Worm (Caenorhabditis elegans) whole organism, L4 larva: Measurements from ENCODE around the gene eif-3.K.

Experiments
- F44E2.7 ChIP-seq: fragments of 200-800 bp; sonication (Bioruptor generic); IDR thresholded peaks from 2 replicates; pipeline ENCODE4 v2.1.2; 2022; ENCODE audit warnings: missing genetic modification characterization, missing compliant biosample characterization
- F49E8.2 ChIP-seq: sonication (generic microtip); optimal IDR thresholded peaks from 2 replicates; lab custom pipeline; 2016; ENCODE audit warnings: missing compliant biosample characterization, mild to moderate bottlenecking, missing genetic modification characterization, borderline replicate concordance
- R02D3.7 ChIP-seq: fragments of 150-350 bp; sonication (generic microtip); optimal IDR thresholded peaks from 3 replicates; lab custom pipeline; 2014; ENCODE audit warnings: missing biosample characterization, missing genetic modification characterization
- T20F7.1 ChIP-seq: fragments of 200-800 bp; sonication (Bioruptor generic); optimal IDR thresholded peaks from 2 replicates; lab custom pipeline; 2018; ENCODE audit warnings: mild to moderate bottlenecking, missing genetic modification characterization, missing compliant biosample characterization
- Y105C5A.15 ChIP-seq: fragments of 200-800 bp; sonication (Bioruptor generic); IDR thresholded peaks from 2 replicates; pipeline ENCODE4 v1.3.6; 2022; ENCODE audit warnings: missing genetic modification characterization, missing compliant biosample characterization
- Y48G9A.11 ChIP-seq: fragments of 200-800 bp; sonication (Bioruptor generic); IDR thresholded peaks from 2 replicates; pipeline ENCODE4 v1.3.6; 2022; ENCODE audit warnings: missing genetic modification reagents, missing genetic modification characterization, missing compliant biosample characterization
- Y5F2A.4 ChIP-seq: fragments of 200-800 bp; sonication (Bioruptor generic); optimal IDR thresholded peaks from 2 replicates; lab custom pipeline; 2018; ENCODE audit warnings: mild to moderate bottlenecking, missing genetic modification characterization, missing compliant biosample characterization
- ama-1 ChIP-seq: fragments of 150-350 bp; optimal IDR thresholded peaks from 2 replicates; lab custom pipeline; 2014; ENCODE audit warnings: inconsistent platforms, mixed read lengths
- ceh-28 ChIP-seq: fragments of 150-350 bp; optimal IDR thresholded peaks from 2 replicates; lab custom pipeline; 2014; ENCODE audit warnings: missing biosample characterization, missing genetic modification reagents, missing genetic modification characterization
- ceh-32 ChIP-seq: sonication (generic microtip); optimal IDR thresholded peaks from 2 replicates; lab custom pipeline; 2016; ENCODE audit warnings: mild to moderate bottlenecking, missing genetic modification characterization, missing compliant biosample characterization; ENCODE audit not compliant: poor library complexity
- ceh-62 ChIP-seq: sonication (generic microtip); optimal IDR thresholded peaks from 2 replicates; lab custom pipeline; 2017; ENCODE audit warnings: missing biosample characterization, missing genetic modification characterization
- ces-1 ChIP-seq: fragments of 150-350 bp; sonication (generic microtip); optimal IDR thresholded peaks from 4 replicates; lab custom pipeline; 2014; ENCODE audit warnings: missing biosample characterization, missing genetic modification reagents, missing genetic modification characterization
- ctbp-1 ChIP-seq: fragments of 200-800 bp; sonication (Bioruptor generic); IDR thresholded peaks from 2 replicates; pipeline ENCODE4 v1.3.6; 2022; ENCODE audit warnings: missing genetic modification reagents, missing genetic modification characterization, missing compliant biosample characterization
- daf-16 ChIP-seq, 3 experiments: sonication (generic microtip); optimal IDR thresholded peaks; 2 replicates each; lab custom pipeline; 2016 to 2017; ENCODE audit warnings: missing genetic modification characterization in 3 of 3, missing genetic modification reagents in 3 of 3, mild to moderate bottlenecking in 2 of 3, missing compliant biosample characterization in 2 of 3, missing biosample characterization in 1 of 3, moderate library complexity in 1 of 3
- daf-19 ChIP-seq: fragments of 200-800 bp; sonication (Bioruptor generic); conservative IDR thresholded peaks from 2 replicates; pipeline ENCODE4 v1.3.6; 2022; ENCODE audit warnings: missing genetic modification characterization, missing compliant biosample characterization
- daf-8 ChIP-seq: fragments of 200-800 bp; sonication (Bioruptor generic); IDR thresholded peaks from 2 replicates; pipeline ENCODE4 v1.3.6; 2022; ENCODE audit warnings: missing genetic modification characterization, missing compliant biosample characterization
- dmd-8 ChIP-seq: fragments of 200-800 bp; sonication (Bioruptor generic); IDR thresholded peaks from 2 replicates; pipeline ENCODE4 v1.3.6; 2022; ENCODE audit warnings: missing genetic modification characterization, missing compliant biosample characterization
- dmd-9 ChIP-seq: fragments of 200-800 bp; sonication (Bioruptor generic); IDR thresholded peaks from 2 replicates; pipeline ENCODE4 v1.3.6; 2022; ENCODE audit warnings: missing genetic modification reagents, missing genetic modification characterization, missing compliant biosample characterization
- dpl-1 ChIP-seq: fragments of 150-350 bp; optimal IDR thresholded peaks from 2 replicates; lab custom pipeline; 2014; ENCODE audit warnings: missing biosample characterization, missing genetic modification reagents, missing genetic modification characterization
- duxl-1 ChIP-seq: sonication (generic microtip); optimal IDR thresholded peaks from 2 replicates; lab custom pipeline; 2016; ENCODE audit warnings: mild to moderate bottlenecking, missing genetic modification characterization, moderate library complexity, missing compliant biosample characterization; ENCODE audit not compliant: poor library complexity
- egl-27 ChIP-seq: sonication (generic microtip); optimal IDR thresholded peaks from 3 replicates; lab custom pipeline; 2017; ENCODE audit warnings: missing biosample characterization, missing genetic modification reagents, missing genetic modification characterization
- egl-43 ChIP-seq: fragments of 200-800 bp; sonication (Bioruptor generic); IDR thresholded peaks from 2 replicates; pipeline ENCODE4 v1.3.6; 2022; ENCODE audit warnings: missing genetic modification reagents, missing genetic modification characterization, missing compliant biosample characterization
- fos-1 ChIP-seq: fragments of 150-350 bp; optimal IDR thresholded peaks from 2 replicates; lab custom pipeline; 2014; ENCODE audit warnings: missing biosample characterization, missing genetic modification characterization
- hlh-11 ChIP-seq: fragments of 200-800 bp; sonication (Bioruptor generic); optimal IDR thresholded peaks from 2 replicates; lab custom pipeline; 2018; ENCODE audit warnings: mild to moderate bottlenecking, missing genetic modification characterization, missing compliant biosample characterization
- hlh-30 ChIP-seq: sonication (generic microtip); optimal IDR thresholded peaks from 2 replicates; lab custom pipeline; 2017; ENCODE audit warnings: antibody characterized with exemption, mild to moderate bottlenecking, missing genetic modification characterization, missing compliant biosample characterization; ENCODE audit not compliant: insufficient read depth
- jun-1 ChIP-seq: fragments of 150-350 bp; optimal IDR thresholded peaks from 2 replicates; lab custom pipeline; 2014; ENCODE audit warnings: missing biosample characterization, missing genetic modification reagents, missing genetic modification characterization
- lim-7 ChIP-seq: fragments of 200-800 bp; sonication (Bioruptor generic); IDR thresholded peaks from 2 replicates; pipeline ENCODE4 v1.3.6; 2022; ENCODE audit warnings: missing genetic modification characterization, missing compliant biosample characterization
- lin-29 ChIP-seq: fragments of 200-800 bp; sonication (Bioruptor generic); IDR thresholded peaks from 2 replicates; pipeline ENCODE4 v1.3.6; 2022; ENCODE audit warnings: missing genetic modification reagents, missing genetic modification characterization, missing compliant biosample characterization
- lin-38 ChIP-seq: fragments of 200-800 bp; sonication (Bioruptor generic); IDR thresholded peaks from 2 replicates; pipeline ENCODE4 v1.3.6; 2022; ENCODE audit warnings: missing genetic modification reagents, missing genetic modification characterization, missing compliant biosample characterization
- lin-39 ChIP-seq: fragments of 150-350 bp; optimal IDR thresholded peaks from 2 replicates; lab custom pipeline; 2014; ENCODE audit warnings: missing biosample characterization, missing genetic modification reagents, missing genetic modification characterization
- lsy-2 ChIP-seq, 2 experiments: fragments of 150-350 bp in 1 of 2; sonication (generic microtip) in 1 of 2; optimal IDR thresholded peaks; 2 replicates each; lab custom pipeline; 2014 to 2017; ENCODE audit warnings: missing biosample characterization in 2 of 2, missing genetic modification characterization in 2 of 2
- mdl-1 ChIP-seq, 2 experiments: fragments of 150-350 bp in 1 of 2; sonication (generic microtip) in 1 of 2; optimal IDR thresholded peaks; 2 replicates each; lab custom pipeline; 2014 to 2017; ENCODE audit warnings: missing biosample characterization in 2 of 2, missing genetic modification characterization in 2 of 2
- mep-1 ChIP-seq: fragments of 150-350 bp; sonication (generic microtip); optimal IDR thresholded peaks from 3 replicates; lab custom pipeline; 2014; ENCODE audit warnings: missing biosample characterization, missing genetic modification characterization
- nhr-10 ChIP-seq: fragments of 150-350 bp; optimal IDR thresholded peaks from 2 replicates; lab custom pipeline; 2014; ENCODE audit warnings: missing biosample characterization, missing genetic modification characterization
- nhr-102 ChIP-seq: sonication (generic microtip); optimal IDR thresholded peaks from 2 replicates; lab custom pipeline; 2016; ENCODE audit warnings: mild to moderate bottlenecking, missing genetic modification characterization, moderate library complexity, missing compliant biosample characterization
- nhr-237 ChIP-seq: sonication (generic microtip); optimal IDR thresholded peaks from 2 replicates; lab custom pipeline; 2017; ENCODE audit warnings: missing biosample characterization, missing genetic modification characterization
- nhr-28 ChIP-seq: fragments of 150-350 bp; optimal IDR thresholded peaks from 2 replicates; lab custom pipeline; 2014; ENCODE audit warnings: missing biosample characterization, missing genetic modification characterization
- nhr-77 ChIP-seq: fragments of 150-350 bp; optimal IDR thresholded peaks from 2 replicates; lab custom pipeline; 2014; ENCODE audit warnings: missing biosample characterization, missing genetic modification characterization
- php-3 ChIP-seq: fragments of 200-800 bp; sonication (Bioruptor generic); IDR thresholded peaks from 2 replicates; pipeline ENCODE4 v1.3.6; 2022; ENCODE audit warnings: missing genetic modification reagents, missing genetic modification characterization, missing compliant biosample characterization
- pqm-1 ChIP-seq: sonication (generic microtip); optimal IDR thresholded peaks from 2 replicates; lab custom pipeline; 2017; ENCODE audit warnings: missing biosample characterization, missing genetic modification characterization
- set-16 ChIP-seq: fragments of 200-800 bp; sonication (Bioruptor generic); IDR thresholded peaks from 2 replicates; pipeline ENCODE4 v1.3.6; 2022; ENCODE audit warnings: missing genetic modification reagents, missing genetic modification characterization, missing compliant biosample characterization
- skn-1 ChIP-seq: fragments of 150-350 bp; optimal IDR thresholded peaks from 2 replicates; lab custom pipeline; 2014; ENCODE audit warnings: missing biosample characterization, missing genetic modification characterization
- spr-3 ChIP-seq: fragments of 200-800 bp; sonication (Bioruptor generic); optimal IDR thresholded peaks from 2 replicates; lab custom pipeline; 2018; ENCODE audit warnings: mild to moderate bottlenecking, missing genetic modification characterization, missing compliant biosample characterization
- tag-97 ChIP-seq: fragments of 200-800 bp; sonication (Bioruptor generic); IDR thresholded peaks from 2 replicates; pipeline ENCODE4 v1.3.6; 2022; ENCODE audit warnings: missing genetic modification characterization, missing compliant biosample characterization
- unc-130 ChIP-seq: sonication (generic microtip); optimal IDR thresholded peaks from 2 replicates; lab custom pipeline; 2016; ENCODE audit warnings: missing genetic modification reagents, missing genetic modification characterization, missing compliant biosample characterization
- unc-39 ChIP-seq: sonication (generic microtip); optimal IDR thresholded peaks from 2 replicates; lab custom pipeline; 2017; ENCODE audit warnings: missing biosample characterization, missing genetic modification characterization
- vab-7 ChIP-seq: fragments of 200-800 bp; sonication (Bioruptor generic); IDR thresholded peaks from 2 replicates; pipeline ENCODE4 v1.3.6; 2022; ENCODE audit warnings: missing genetic modification reagents, missing genetic modification characterization, missing compliant biosample characterization
- zag-1 ChIP-seq: fragments of 150-350 bp; optimal IDR thresholded peaks from 2 replicates; lab custom pipeline; 2014; ENCODE audit warnings: missing biosample characterization, missing genetic modification characterization
- zfp-2 ChIP-seq: sonication (generic microtip); optimal IDR thresholded peaks from 2 replicates; lab custom pipeline; 2016; ENCODE audit warnings: mild to moderate bottlenecking, missing genetic modification characterization, missing compliant biosample characterization
- ztf-11 ChIP-seq: fragments of 150-350 bp; optimal IDR thresholded peaks from 2 replicates; lab custom pipeline; 2014; ENCODE audit warnings: missing biosample characterization, missing genetic modification characterization

eif-3.K gene

ce11 chrV:12999559-12999958, 45.8 kb downstream of the eif-3.K start, which contains the start of gene far-4:
TSS of gene far-4 (minus strand) at chrV:12999659.
- no peak for TF ChIP-seq set-16 (GFP tag; lab: Robert Waterston, UW)
- TF ChIP-seq lin-39, result no peak
- TF ChIP-seq lim-7 (GFP tag; lab: Robert Waterston, UW), result no peak
- TF ChIP-seq daf-8 (GFP tag; lab: Robert Waterston, UW), result no peak
- no peak for TF ChIP-seq dmd-9 (GFP tag; lab: Robert Waterston, UW)
- no peak for TF ChIP-seq pqm-1
- no peak for TF ChIP-seq zfp-2 (tag; lab: Kevin White, UChicago)
- TF ChIP-seq lin-38 (GFP tag; lab: Robert Waterston, UW), result no peak
- no peak for TF ChIP-seq dpl-1 (GFP tag; lab: Kevin White, UChicago)
- no peak for TF ChIP-seq egl-27 (tag; lab: Kevin White, UChicago)
- no peak for TF ChIP-seq ztf-11
- no peak for TF ChIP-seq daf-19 (GFP tag; lab: Robert Waterston, UW)
- no peak for TF ChIP-seq egl-43 (GFP tag; lab: Robert Waterston, UW)
- no peak for TF ChIP-seq hlh-30 (tag; lab: Kevin White, UChicago)
- no peak for TF ChIP-seq nhr-77 (tag; lab: Kevin White, UChicago)
- TF ChIP-seq ceh-62 (tag; lab: Kevin White, UChicago), result no peak
- TF ChIP-seq ceh-32 (tag; lab: Kevin White, UChicago), result no peak
- no peak for TF ChIP-seq hlh-11 (tag; lab: Kevin White, UChicago)
- no peak for TF ChIP-seq ama-1 (lab: Kevin White, UChicago)

- TF ChIP-seq duxl-1, result no peak
- peak; percentile 70 for TF ChIP-seq Y48G9A.11 (GFP tag; lab: Robert Waterston, UW)
- no peak; the same call in 1 of the 2 replicates for TF ChIP-seq lin-38 (GFP tag; lab: Robert Waterston, UW)
- no peak for TF ChIP-seq skn-1 (tag; lab: Kevin White, UChicago)
- no peak for TF ChIP-seq mep-1
- TF ChIP-seq spr-3 (GFP tag; lab: Kevin White, UChicago), result no peak
- TF ChIP-seq hlh-30 (tag; lab: Kevin White, UChicago), result no peak
- no peak for TF ChIP-seq ctbp-1
- TF ChIP-seq jun-1, result no peak
- TF ChIP-seq Y5F2A.4, result no peak
- no peak for TF ChIP-seq zag-1
- TF ChIP-seq nhr-237 (tag; lab: Kevin White, UChicago), result no peak
- TF ChIP-seq nhr-102 (tag; lab: Kevin White, UChicago), result no peak
- no peak for TF ChIP-seq ceh-28 (tag; lab: Kevin White, UChicago)
- TF ChIP-seq Y105C5A.15, result no peak
- no peak for TF ChIP-seq F44E2.7 (GFP tag; lab: Robert Waterston, UW)
- TF ChIP-seq dmd-9 (GFP tag; lab: Robert Waterston, UW), result no peak
- no peak for TF ChIP-seq nhr-10 (tag; lab: Kevin White, UChicago)
- TF ChIP-seq unc-130 (GFP tag; lab: Kevin White, UChicago), result peak; percentile 73
- TF ChIP-seq R02D3.7 (tag; lab: Kevin White, UChicago), result no peak
- TF ChIP-seq T20F7.1 (GFP tag; lab: Kevin White, UChicago), result no peak
- peak; percentile 38 for TF ChIP-seq F49E8.2 (tag; lab: Kevin White, UChicago)
- no peak for TF ChIP-seq nhr-28 (tag; lab: Kevin White, UChicago)
These were observed 46.3 kb downstream of the eif-3.K start for ce11 chrV:13000068-13000467.

- peak; percentile 35 for TF ChIP-seq nhr-28 (tag; lab: Kevin White, UChicago)
- TF ChIP-seq R02D3.7 (tag; lab: Kevin White, UChicago), result no peak
- TF ChIP-seq mdl-1 (tag; optimal IDR thresholded peaks at IDR 0.05; lab: Kevin White, UChicago), result no peak
- peak; percentile 21 for TF ChIP-seq nhr-77 (tag; lab: Kevin White, UChicago)
- no peak for TF ChIP-seq daf-16 (GFP tag; optimal IDR thresholded peaks at IDR 0.05; lab: Kevin White, UChicago)
- peak; percentile 69 for TF ChIP-seq daf-16 (tag; optimal IDR thresholded peaks at IDR 0.05; lab: Kevin White, UChicago)
- TF ChIP-seq vab-7 (GFP tag; lab: Robert Waterston, UW), result no peak
- TF ChIP-seq ceh-62 (tag; lab: Kevin White, UChicago), result no peak
- TF ChIP-seq lsy-2 (tag; optimal IDR thresholded peaks at IDR 0.05; lab: Kevin White, UChicago), result no peak
- TF ChIP-seq unc-39 (tag; lab: Kevin White, UChicago), result no peak
- no peak for TF ChIP-seq lin-29 (GFP tag; lab: Robert Waterston, UW)
- TF ChIP-seq fos-1 (tag; lab: Kevin White, UChicago), result no peak
- TF ChIP-seq php-3 (GFP tag; lab: Robert Waterston, UW), result no peak
- TF ChIP-seq ces-1 (GFP tag; lab: Kevin White, UChicago), result no peak
- no peak for TF ChIP-seq dpl-1 (GFP tag; lab: Kevin White, UChicago)
- TF ChIP-seq dmd-8 (GFP tag; lab: Robert Waterston, UW), result no peak
- TF ChIP-seq tag-97, result no peak
- TF ChIP-seq hlh-11 (tag; lab: Kevin White, UChicago), result peak; percentile 33
- TF ChIP-seq lim-7 (GFP tag; lab: Robert Waterston, UW), result no peak
These were observed 48.3 kb downstream of the eif-3.K start, which contains the start of gene inft-2 for ce11 chrV:13002070-13002469. TSS of gene inft-2 (plus strand) at chrV:13002317.
